Worm (Caenorhabditis elegans): ENCODE measurements around the gene hhat-1.

DNA sequence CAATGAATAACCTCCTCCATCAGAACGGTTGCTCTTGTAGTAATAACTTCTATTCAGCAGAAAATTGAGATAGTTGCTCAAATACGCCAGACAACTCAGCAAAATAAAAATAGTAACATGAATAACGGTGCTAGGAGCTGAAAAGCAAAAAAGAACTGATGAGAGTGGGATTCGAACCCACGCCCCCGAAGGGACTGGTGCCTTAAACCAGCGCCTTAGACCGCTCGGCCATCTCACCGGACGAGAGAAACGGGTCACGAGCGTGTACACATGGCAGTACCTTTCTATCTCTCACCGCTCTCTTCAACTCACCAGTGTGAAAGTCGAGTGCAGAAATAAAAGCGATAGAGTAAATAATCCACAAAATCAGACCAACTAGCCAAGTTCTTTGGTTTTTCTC lies 43.1 kb upstream of the hhat-1 start:
- TF ChIP-seq tbx-2 (tag; optimal IDR thresholded peaks at IDR 0.05) (no peak), aly-2 (tag; optimal IDR thresholded peaks at IDR 0.05) (no peak), ets-5 (GFP tag; IDR thresholded peaks at IDR 0.05) (0 out of 2 replicates have a peak, but pooled peaks have one; percentile 47), snpc-4 (tag; optimal IDR thresholded peaks at IDR 0.05) (peak; percentile 90)
